Fruit fly (Drosophila melanogaster): ENCODE measurements around the gene bocks.

Gene bocks

dm6 chr3R:9551013-9551658, 39.7 kb downstream of the bocks start (continued):
- TF ChIP-seq CG9876 (GFP tag; optimal IDR thresholded peaks at IDR 0.05) (no peak), CG13296 (GFP tag; optimal IDR thresholded peaks at IDR 0.05) (peak; percentile 80), ind (GFP tag; optimal IDR thresholded peaks at IDR 0.05) (no peak), chif (GFP tag; optimal IDR thresholded peaks at IDR 0.05) (no peak), CG15601 (tag; optimal IDR thresholded peaks at IDR 0.05) (no peak), ab (GFP tag; optimal IDR thresholded peaks at IDR 0.05) (no peak), CG12219 (GFP tag; optimal IDR thresholded peaks at IDR 0.05) (peak; percentile 62), onecut (GFP tag; IDR thresholded peaks at IDR 0.05) (peak; percentile 98), CG3163 (GFP tag; optimal IDR thresholded peaks at IDR 0.05) (peak; percentile 54), peb (GFP tag; IDR thresholded peaks at IDR 0.05) (no peak), Hr51 (GFP tag; optimal IDR thresholded peaks at IDR 0.05) (peak in 1 of 2 experiments; percentile 17), sens-2 (GFP tag; IDR thresholded peaks at IDR 0.05) (no peak), insv (GFP tag; optimal IDR thresholded peaks at IDR 0.05) (peak in 1 of 2 experiments; percentile 12), Eip74EF (GFP tag; optimal IDR thresholded peaks at IDR 0.05) (peak in 1 of 2 experiments; percentile 83), CG10209 (GFP tag; optimal IDR thresholded peaks at IDR 0.05) (no peak), C15 (GFP tag; IDR thresholded peaks at IDR 0.05) (no peak), Abd-B (GFP tag; optimal IDR thresholded peaks at IDR 0.05) (no peak), Meics (GFP tag; optimal IDR thresholded peaks at IDR 0.05) (peak; percentile 64), CG3847 (GFP tag; IDR thresholded peaks at IDR 0.05) (no peak), CG15011 (GFP tag; optimal IDR thresholded peaks at IDR 0.05) (peak; percentile 19), E2f2 (GFP tag; IDR thresholded peaks at IDR 0.05) (no peak), Dad (GFP tag; optimal IDR thresholded peaks at IDR 0.05) (peak; percentile 11), CG17829 (tag; optimal IDR thresholded peaks at IDR 0.05) (no peak), Fer3 (tag; optimal IDR thresholded peaks at IDR 0.05) (peak; percentile 21), bowl (GFP tag; IDR thresholded peaks at IDR 0.05) (no peak), Mrtf (GFP tag; IDR thresholded peaks at IDR 0.05) (no peak), mam (GFP tag; optimal IDR thresholded peaks at IDR 0.05) (peak; percentile 21), jumu (GFP tag; optimal IDR thresholded peaks at IDR 0.05) (no peak), Fer1 (GFP tag; optimal IDR thresholded peaks at IDR 0.05) (peak; percentile 82), vnd (GFP tag; IDR thresholded peaks at IDR 0.05; ENCODE audit: partially characterized antibody) (no peak), Dip3 (GFP tag; optimal IDR thresholded peaks at IDR 0.05) (no peak), br (optimal IDR thresholded peaks at IDR 0.05) (no peak), caup (GFP tag; optimal IDR thresholded peaks at IDR 0.05; ENCODE audit: severe bottlenecking) (peak; percentile 87), CG17385 (GFP tag; optimal IDR thresholded peaks at IDR 0.05) (peak; percentile 32), fru (optimal IDR thresholded peaks at IDR 0.05) (no peak), CG13123 (GFP tag; optimal IDR thresholded peaks at IDR 0.05) (no peak), D19B (GFP tag; optimal IDR thresholded peaks at IDR 0.05) (no peak), psq (GFP tag; optimal IDR thresholded peaks at IDR 0.05) (no peak), CG8924 (tag; optimal IDR thresholded peaks at IDR 0.05) (peak; percentile 53), CG16815 (GFP tag; optimal IDR thresholded peaks at IDR 0.05) (no peak), Ets97D (GFP tag; optimal IDR thresholded peaks at IDR 0.05) (peak; percentile 4), H15 (GFP tag; IDR thresholded peaks at IDR 0.05) (no peak), ara (GFP tag; IDR thresholded peaks at IDR 0.05) (no peak), sisA (GFP tag; IDR thresholded peaks at IDR 0.05) (no peak), BtbVII (GFP tag; optimal IDR thresholded peaks at IDR 0.05) (peak; percentile 69), CG18011 (GFP tag; optimal IDR thresholded peaks at IDR 0.05) (peak; percentile 25), D (optimal IDR thresholded peaks at IDR 0.05) (peak; percentile 59), D (GFP tag; optimal IDR thresholded peaks at IDR 0.05) (peak; percentile 8), lov (optimal IDR thresholded peaks at IDR 0.05) (peak; percentile 36), lov (GFP tag; IDR thresholded peaks at IDR 0.05) (no peak), wek (GFP tag; optimal IDR thresholded peaks at IDR 0.05) (peak; percentile 73)

Measured in whole organism, embryonic.